Fruit fly (Drosophila melanogaster) whole organism, prepupa: Measurements from ENCODE around the gene CG32052.

ENCODE experiments used
- Blimp-1 ChIP-seq: fragments of 200-800 bp; sonication (Bioruptor generic); optimal IDR thresholded peaks from 3 replicates; lab custom pipeline; 2017; ENCODE audit warnings: missing biosample characterization, missing genetic modification characterization, mild to moderate bottlenecking, moderate library complexity, missing genetic modification reagents
- CG10631 ChIP-seq: fragments of 200-800 bp; sonication (Bioruptor generic); optimal IDR thresholded peaks from 2 replicates; lab custom pipeline; 2016; ENCODE audit warnings: missing biosample characterization, missing genetic modification characterization
- CG10669 ChIP-seq: fragments of 200-800 bp; sonication (Bioruptor generic); optimal IDR thresholded peaks from 3 replicates; lab custom pipeline; 2018; ENCODE audit warnings: missing biosample characterization, mild to moderate bottlenecking, missing genetic modification characterization, moderate library complexity
- CG11294 ChIP-seq: fragments of 200-800 bp; sonication (Bioruptor generic); IDR thresholded peaks from 2 replicates; pipeline ENCODE4 v1.3.6; 2022; ENCODE audit warnings: missing biosample characterization, missing genetic modification characterization
- CG11902 ChIP-seq: fragments of 200-800 bp; sonication (Bioruptor generic); optimal IDR thresholded peaks from 3 replicates; lab custom pipeline; 2016; ENCODE audit warnings: missing biosample characterization, missing genetic modification characterization
- CG1621 ChIP-seq: fragments of 200-800 bp; sonication (Bioruptor generic); optimal IDR thresholded peaks from 3 replicates; lab custom pipeline; 2018; ENCODE audit warnings: missing biosample characterization, mild to moderate bottlenecking, missing genetic modification characterization
- CG3032 ChIP-seq: fragments of 200-800 bp; optimal IDR thresholded peaks from 2 replicates; lab custom pipeline; 2019; ENCODE audit warnings: missing biosample characterization, mild to moderate bottlenecking, missing genetic modification characterization, moderate library complexity
- CG32006 ChIP-seq: fragments of 200-800 bp; sonication (Bioruptor generic); optimal IDR thresholded peaks from 3 replicates; lab custom pipeline; 2017; ENCODE audit warnings: missing biosample characterization, mild to moderate bottlenecking, missing genetic modification characterization
- CG34406 ChIP-seq: fragments of 200-800 bp; sonication (Bioruptor generic); optimal IDR thresholded peaks from 3 replicates; lab custom pipeline; 2016; ENCODE audit warnings: missing biosample characterization, missing genetic modification characterization
- CG4318 ChIP-seq: fragments of 200-800 bp; sonication (Bioruptor generic); optimal IDR thresholded peaks from 3 replicates; lab custom pipeline; 2017; ENCODE audit warnings: missing biosample characterization, mild to moderate bottlenecking, missing genetic modification characterization
- CG6163 ChIP-seq: fragments of 200-800 bp; sonication (Bioruptor generic); IDR thresholded peaks from 3 replicates; pipeline ENCODE4 v1.3.6; 2022; ENCODE audit warnings: missing biosample characterization, missing genetic modification characterization
- CG6276 ChIP-seq: fragments of 200-800 bp; sonication (Bioruptor generic); optimal IDR thresholded peaks from 2 replicates; lab custom pipeline; 2017; ENCODE audit warnings: missing biosample characterization, mild to moderate bottlenecking, missing genetic modification characterization
- CG6792 ChIP-seq: fragments of 200-800 bp; sonication (Bioruptor generic); optimal IDR thresholded peaks from 3 replicates; lab custom pipeline; 2016; ENCODE audit warnings: missing biosample characterization, missing genetic modification characterization
- CG6808 ChIP-seq: fragments of 200-800 bp; sonication (Bioruptor generic); optimal IDR thresholded peaks from 3 replicates; lab custom pipeline; 2017; ENCODE audit warnings: missing biosample characterization, missing genetic modification characterization, mild to moderate bottlenecking, moderate library complexity, missing genetic modification reagents
- CG6854 ChIP-seq: fragments of 200-800 bp; sonication (Bioruptor generic); optimal IDR thresholded peaks from 2 replicates; lab custom pipeline; 2017; ENCODE audit warnings: missing biosample characterization, mild to moderate bottlenecking, missing genetic modification characterization
- CG7368 ChIP-seq: fragments of 200-800 bp; sonication (Bioruptor generic); optimal IDR thresholded peaks from 3 replicates; lab custom pipeline; 2016; ENCODE audit warnings: missing biosample characterization, missing genetic modification characterization
- CG8119 ChIP-seq: fragments of 200-800 bp; sonication (Bioruptor generic); IDR thresholded peaks from 3 replicates; pipeline ENCODE4 v1.3.6; 2022; ENCODE audit warnings: missing biosample characterization, missing genetic modification characterization
- CG8632 ChIP-seq: fragments of 200-800 bp; sonication (Bioruptor generic); optimal IDR thresholded peaks from 3 replicates; lab custom pipeline; 2016; ENCODE audit warnings: missing biosample characterization, missing genetic modification characterization
- Eip75B ChIP-seq: fragments of 200-800 bp; sonication (Bioruptor generic); optimal IDR thresholded peaks from 3 replicates; lab custom pipeline; 2016; ENCODE audit warnings: missing biosample characterization, missing genetic modification characterization
- Eip78C ChIP-seq: fragments of 200-800 bp; sonication (Bioruptor generic); peaks from one replicate; lab custom pipeline; 2016; ENCODE audit warnings: missing biosample characterization, missing genetic modification characterization
- Eip93F ChIP-seq: fragments of 200-800 bp; sonication (Bioruptor generic); optimal IDR thresholded peaks from 2 replicates; lab custom pipeline; 2016; ENCODE audit warnings: missing biosample characterization, mild to moderate bottlenecking, missing genetic modification characterization
- Ets21C ChIP-seq: fragments of 200-800 bp; sonication (Bioruptor generic); optimal IDR thresholded peaks from 3 replicates; lab custom pipeline; 2016; ENCODE audit warnings: missing biosample characterization, missing genetic modification characterization
- Ets96B ChIP-seq: fragments of 200-800 bp; optimal IDR thresholded peaks from 2 replicates; lab custom pipeline; 2019; ENCODE audit warnings: missing biosample characterization, mild to moderate bottlenecking, missing genetic modification characterization, moderate library complexity
- Hr38 ChIP-seq: sonication (Bioruptor generic); optimal IDR thresholded peaks from 2 replicates; lab custom pipeline; 2016; ENCODE audit warnings: missing biosample characterization, missing genetic modification characterization
- Hr39 ChIP-seq: fragments of 200-800 bp; sonication (Bioruptor generic); optimal IDR thresholded peaks from 2 replicates; lab custom pipeline; 2016; ENCODE audit warnings: missing biosample characterization, missing genetic modification characterization
- Hr4 ChIP-seq: fragments of 200-800 bp; sonication (Bioruptor generic); optimal IDR thresholded peaks from 3 replicates; lab custom pipeline; 2016; ENCODE audit warnings: missing biosample characterization, missing genetic modification characterization
- Lpt ChIP-seq: fragments of 200-800 bp; sonication (Bioruptor generic); optimal IDR thresholded peaks from 3 replicates; lab custom pipeline; 2016; ENCODE audit warnings: missing biosample characterization, missing genetic modification characterization
- Met ChIP-seq: fragments of 200-800 bp; sonication (Bioruptor generic); optimal IDR thresholded peaks from 3 replicates; lab custom pipeline; 2016; ENCODE audit warnings: missing biosample characterization, missing genetic modification characterization
- Smox ChIP-seq: fragments of 200-800 bp; sonication (Bioruptor generic); optimal IDR thresholded peaks from 3 replicates; lab custom pipeline; 2016; ENCODE audit warnings: missing biosample characterization, missing genetic modification characterization
- Sox14 ChIP-seq: fragments of 200-800 bp; sonication (Bioruptor generic); optimal IDR thresholded peaks from 3 replicates; lab custom pipeline; 2016; ENCODE audit warnings: missing biosample characterization, missing genetic modification characterization
- Sox15 ChIP-seq: fragments of 200-800 bp; sonication (Bioruptor generic); optimal IDR thresholded peaks from 3 replicates; lab custom pipeline; 2016; ENCODE audit warnings: missing biosample characterization, missing genetic modification characterization
- achi ChIP-seq: fragments of 200-800 bp; sonication (Bioruptor generic); optimal IDR thresholded peaks from 3 replicates; lab custom pipeline; 2016; ENCODE audit warnings: missing biosample characterization, missing genetic modification characterization
- acj6 ChIP-seq: fragments of 200-800 bp; sonication (Bioruptor generic); optimal IDR thresholded peaks from 3 replicates; lab custom pipeline; 2016; ENCODE audit warnings: missing biosample characterization, missing genetic modification characterization
- cyc ChIP-seq: fragments of 200-800 bp; sonication (Bioruptor generic); optimal IDR thresholded peaks from 3 replicates; lab custom pipeline; 2016; ENCODE audit warnings: missing biosample characterization, missing genetic modification characterization
- dac ChIP-seq: fragments of 200-800 bp; sonication (Bioruptor generic); optimal IDR thresholded peaks from 2 replicates; lab custom pipeline; 2017; ENCODE audit warnings: missing biosample characterization, mild to moderate bottlenecking, missing genetic modification characterization
- dsx ChIP-seq: fragments of 200-800 bp; optimal IDR thresholded peaks from 3 replicates; lab custom pipeline; 2019; ENCODE audit warnings: missing biosample characterization, mild to moderate bottlenecking, missing genetic modification characterization, moderate library complexity; ENCODE audit not compliant: poor library complexity, severe bottlenecking
- eg ChIP-seq: fragments of 200-800 bp; sonication (Bioruptor generic); IDR thresholded peaks from 3 replicates; pipeline ENCODE4 v1.3.6; 2022; ENCODE audit warnings: missing biosample characterization, missing genetic modification characterization
- esn ChIP-seq: fragments of 200-800 bp; sonication (Bioruptor generic); optimal IDR thresholded peaks from 2 replicates; lab custom pipeline; 2016; ENCODE audit warnings: missing biosample characterization, mild to moderate bottlenecking, missing genetic modification characterization, moderate library complexity
- fd59A ChIP-seq: fragments of 200-800 bp; sonication (Bioruptor generic); optimal IDR thresholded peaks from 2 replicates; lab custom pipeline; 2017; ENCODE audit warnings: missing biosample characterization, mild to moderate bottlenecking, missing genetic modification characterization, missing genetic modification reagents
- fd85E ChIP-seq: fragments of 200-800 bp; sonication (Bioruptor generic); optimal IDR thresholded peaks from 3 replicates; lab custom pipeline; 2016; ENCODE audit warnings: missing biosample characterization, missing genetic modification characterization
- fkh ChIP-seq: fragments of 200-800 bp; sonication (Bioruptor generic); optimal IDR thresholded peaks from 3 replicates; lab custom pipeline; 2017; ENCODE audit warnings: missing biosample characterization, mild to moderate bottlenecking, missing genetic modification characterization, moderate library complexity
- lz ChIP-seq: fragments of 200-800 bp; sonication (Bioruptor generic); optimal IDR thresholded peaks from 3 replicates; lab custom pipeline; 2016; ENCODE audit warnings: missing biosample characterization, missing genetic modification characterization
- net ChIP-seq: fragments of 200-800 bp; sonication (Bioruptor generic); optimal IDR thresholded peaks from 3 replicates; lab custom pipeline; 2016; ENCODE audit warnings: missing biosample characterization, missing genetic modification characterization
- pdm3 ChIP-seq: fragments of 200-800 bp; sonication (Bioruptor generic); optimal IDR thresholded peaks from 3 replicates; lab custom pipeline; 2016; ENCODE audit warnings: missing biosample characterization, missing genetic modification characterization
- salr ChIP-seq, 2 experiments: fragments of 200-800 bp; sonication (Bioruptor generic); optimal IDR thresholded peaks; 3 replicates each; lab custom pipeline; 2016 to 2018; ENCODE audit warnings: missing biosample characterization in 2 of 2, missing genetic modification characterization in 2 of 2, mild to moderate bottlenecking in 1 of 2
- ss ChIP-seq, 2 experiments: fragments of 200-800 bp; sonication (Bioruptor generic); optimal IDR thresholded peaks; 2 replicates in 1 of 2; 3 replicates in 1 of 2; lab custom pipeline; 2017 to 2018; ENCODE audit warnings: mild to moderate bottlenecking in 2 of 2, missing biosample characterization in 2 of 2, missing genetic modification characterization in 2 of 2, moderate library complexity in 1 of 2
- svp ChIP-seq: fragments of 200-800 bp; sonication (Bioruptor generic); peaks from one replicate; lab custom pipeline; 2016; ENCODE audit warnings: missing biosample characterization, missing genetic modification characterization
- vri ChIP-seq: fragments of 200-800 bp; sonication (Bioruptor generic); optimal IDR thresholded peaks from 3 replicates; lab custom pipeline; 2016; ENCODE audit warnings: missing biosample characterization, mild to moderate bottlenecking, missing genetic modification characterization

Gene CG32052

dm6 chr3L:9742342-9742741 is 44.5 kb upstream of the CG32052 start (continued):
- peak; percentile 66 for TF ChIP-seq lz (GFP tag; lab: Kevin White, UChicago)
- peak; percentile 55 for TF ChIP-seq Blimp-1 (GFP tag; lab: Kevin White, UChicago)
- no peak for TF ChIP-seq CG4318 (GFP tag; lab: Kevin White, UChicago)
- TF ChIP-seq svp = peak; percentile 76
- peak; percentile 67 for TF ChIP-seq esn (GFP tag; lab: Kevin White, UChicago)
- no peak for TF ChIP-seq CG6854 (GFP tag; lab: Kevin White, UChicago)
- TF ChIP-seq ss (GFP tag; optimal IDR thresholded peaks at IDR 0.05; lab: Kevin White, UChicago) = peak; percentile 33 to 37
- peak; percentile 82 for TF ChIP-seq Eip78C (GFP tag; lab: Kevin White, UChicago)
- TF ChIP-seq CG11294 (GFP tag; lab: Robert Waterston, UW) = no peak
- peak; percentile 28 for TF ChIP-seq pdm3 (GFP tag; lab: Kevin White, UChicago)
- TF ChIP-seq CG11902 (GFP tag; lab: Kevin White, UChicago) = peak; percentile 31
- peak; percentile 79 for TF ChIP-seq CG10669 (GFP tag; lab: Kevin White, UChicago)
- TF ChIP-seq CG6163 = peak; percentile 42; the same call in 1 of the 3 replicates
- peak; percentile 37 for TF ChIP-seq vri
- TF ChIP-seq CG34406 (GFP tag; lab: Kevin White, UChicago) = no peak

dm6 chr3L:9744060-9744549 is 42.7 kb upstream of the CG32052 start:
- TF ChIP-seq acj6 (GFP tag; lab: Kevin White, UChicago) (peak; percentile 89), ss (GFP tag; optimal IDR thresholded peaks at IDR 0.05; lab: Kevin White, UChicago) (peak; percentile 74 to 93), Sox14 (GFP tag; lab: Kevin White, UChicago) (peak; percentile 88), fd59A (GFP tag; lab: Kevin White, UChicago) (peak; percentile 87), CG8632 (peak; percentile 84), CG7368 (GFP tag; lab: Kevin White, UChicago) (peak; percentile 95), Sox15 (GFP tag; lab: Kevin White, UChicago) (peak; percentile 66), Hr4 (peak; percentile 94), pdm3 (GFP tag; lab: Kevin White, UChicago) (peak; percentile 89), salr (GFP tag; optimal IDR thresholded peaks at IDR 0.05; lab: Kevin White, UChicago) (peak; percentile 58 to 90), vri (no peak), Ets96B (tag; lab: Kevin White, UChicago) (peak; percentile 97), Hr38 (GFP tag; lab: Kevin White, UChicago) (no peak), Eip93F (GFP tag; lab: Kevin White, UChicago) (peak; percentile 64), dsx (peak; percentile 78), Eip75B (peak; percentile 93), cyc (GFP tag; lab: Kevin White, UChicago) (peak; percentile 95), Hr39 (GFP tag; lab: Kevin White, UChicago) (peak; percentile 79), Blimp-1 (GFP tag; lab: Kevin White, UChicago) (peak; percentile 91), dac (GFP tag; lab: Kevin White, UChicago) (peak; percentile 96), CG3032 (tag; lab: Kevin White, UChicago) (peak; percentile 98), eg (peak; percentile 95), fd85E (GFP tag; lab: Kevin White, UChicago) (peak; percentile 87), CG6792 (GFP tag; lab: Kevin White, UChicago) (peak; percentile 91), Ets21C (peak; percentile 85), fkh (GFP tag; lab: Kevin White, UChicago) (no peak), CG8119 (peak; percentile 98), achi (GFP tag; lab: Kevin White, UChicago) (peak; percentile 88), CG6808 (GFP tag; lab: Kevin White, UChicago) (peak; percentile 98), Lpt (GFP tag; lab: Kevin White, UChicago) (peak; percentile 98), CG10669 (GFP tag; lab: Kevin White, UChicago) (peak; percentile 98), CG10631 (peak; percentile 93), CG6276 (GFP tag; lab: Kevin White, UChicago) (peak; percentile 96), Smox (GFP tag; lab: Kevin White, UChicago) (peak; percentile 88), net (peak; percentile 89), Eip78C (GFP tag; lab: Kevin White, UChicago) (peak; percentile 97), CG32006 (GFP tag; lab: Kevin White, UChicago) (peak; percentile 96), Met (GFP tag; lab: Kevin White, UChicago) (peak; percentile 89), svp (peak; percentile 93), CG1621 (tag; lab: Kevin White, UChicago) (peak; percentile 84), CG11902 (GFP tag; lab: Kevin White, UChicago) (peak; percentile 90)
